Fruit fly (Drosophila melanogaster): Measurements from ENCODE around the gene CG7130.

CG7130 gene

dm6 chr3L:22094308-22094866, 18.8 kb upstream of the CG7130 start (continued):
- TF ChIP-seq tio (GFP tag; optimal IDR thresholded peaks at IDR 0.05) (no peak), bab2 (GFP tag; optimal IDR thresholded peaks at IDR 0.05) (no peak), Ets97D (GFP tag; optimal IDR thresholded peaks at IDR 0.05) (no peak), CG12104 (GFP tag; optimal IDR thresholded peaks at IDR 0.05) (no peak), CG18619 (GFP tag; optimal IDR thresholded peaks at IDR 0.05) (no peak), Dref (GFP tag; IDR thresholded peaks at IDR 0.05) (no peak), CG18599 (GFP tag; optimal IDR thresholded peaks at IDR 0.05) (no peak), wor (GFP tag; IDR thresholded peaks at IDR 0.05) (no peak), CG17612 (GFP tag; IDR thresholded peaks at IDR 0.05) (no peak), Neu2 (GFP tag; optimal IDR thresholded peaks at IDR 0.05; ENCODE audit: borderline replicate concordance) (peak; percentile 91), gfzf (GFP tag; optimal IDR thresholded peaks at IDR 0.05) (no peak), CG10267 (tag; optimal IDR thresholded peaks at IDR 0.05) (peak; percentile 35), CG12071 (GFP tag; optimal IDR thresholded peaks at IDR 0.05) (no peak), Hmr (GFP tag; optimal IDR thresholded peaks at IDR 0.05) (no peak), C15 (GFP tag; IDR thresholded peaks at IDR 0.05) (no peak), CG10431 (GFP tag; optimal IDR thresholded peaks at IDR 0.05) (no peak), bcd (GFP tag; optimal IDR thresholded peaks at IDR 0.05) (no peak), mld (GFP tag; IDR thresholded peaks at IDR 0.05; ENCODE audit: partially characterized antibody) (no peak), slbo (GFP tag; IDR thresholded peaks at IDR 0.05) (no peak), ftz-f1 (GFP tag; optimal IDR thresholded peaks at IDR 0.05) (no peak), HHEX (GFP tag; optimal IDR thresholded peaks at IDR 0.05) (no peak), kay (GFP tag; optimal IDR thresholded peaks at IDR 0.05) (no peak), CG14710 (tag; optimal IDR thresholded peaks at IDR 0.05) (no peak), Vsx1 (GFP tag; optimal IDR thresholded peaks at IDR 0.05) (no peak), chm (GFP tag; IDR thresholded peaks at IDR 0.05) (no peak), nmo (GFP tag; optimal IDR thresholded peaks at IDR 0.05) (no peak), CG3163 (GFP tag; optimal IDR thresholded peaks at IDR 0.05) (no peak), pfk (GFP tag; optimal IDR thresholded peaks at IDR 0.05) (no peak), CG5953 (GFP tag; IDR thresholded peaks at IDR 0.05) (no peak), stwl (tag; optimal IDR thresholded peaks at IDR 0.05) (peak; percentile 96), run (tag; optimal IDR thresholded peaks at IDR 0.05) (no peak), CrebB (tag; optimal IDR thresholded peaks at IDR 0.05) (no peak), Spps (tag; optimal IDR thresholded peaks at IDR 0.05) (no peak), Rfx (GFP tag; IDR thresholded peaks at IDR 0.05) (no peak), dan (GFP tag; IDR thresholded peaks at IDR 0.05) (no peak), HLH3B (GFP tag; IDR thresholded peaks at IDR 0.05) (no peak), CG13894 (tag; optimal IDR thresholded peaks at IDR 0.05) (no peak), rib (GFP tag; IDR thresholded peaks at IDR 0.05) (no peak), gce (GFP tag; IDR thresholded peaks at IDR 0.05) (no peak), yki (optimal IDR thresholded peaks at IDR 0.05) (no peak), CG11695 (GFP tag; IDR thresholded peaks at IDR 0.05) (no peak), zen (tag; optimal IDR thresholded peaks at IDR 0.05) (peak; percentile 66), Elba2 (GFP tag; optimal IDR thresholded peaks at IDR 0.05) (no peak), sens (GFP tag) (peak; percentile 45), CG4328 (GFP tag; optimal IDR thresholded peaks at IDR 0.05) (no peak), Hmx (GFP tag; optimal IDR thresholded peaks at IDR 0.05) (no peak), hbn (GFP tag; IDR thresholded peaks at IDR 0.05; ENCODE audit: partially characterized antibody) (no peak), tna (GFP tag; IDR thresholded peaks at IDR 0.05; ENCODE audit: partially characterized antibody) (no peak), nom (GFP tag; optimal IDR thresholded peaks at IDR 0.05) (no peak), trem (tag; optimal IDR thresholded peaks at IDR 0.05) (no peak), CG7271 (tag; optimal IDR thresholded peaks at IDR 0.05) (no peak)

Data from whole organism, embryonic.